Worm (Caenorhabditis elegans) whole organism, L1 larva: ENCODE measurements around the gene C40C9.4.

ENCODE experiments used
- C16A3.4 ChIP-seq: fragments of 150-350 bp; optimal IDR thresholded peaks from 2 replicates; lab custom pipeline; 2014; ENCODE audit warnings: missing biosample characterization, missing genetic modification characterization
- C34B4.2 ChIP-seq: sonication (generic microtip); optimal IDR thresholded peaks from 2 replicates; lab custom pipeline; 2017; ENCODE audit warnings: mild to moderate bottlenecking, missing genetic modification characterization, missing compliant biosample characterization
- F16B12.6 ChIP-seq: fragments of 150-350 bp; optimal IDR thresholded peaks from 2 replicates; lab custom pipeline; 2014; ENCODE audit warnings: missing biosample characterization, missing genetic modification characterization
- Y116A8C.19 ChIP-seq: sonication (generic microtip); optimal IDR thresholded peaks from 2 replicates; lab custom pipeline; 2016; ENCODE audit warnings: missing compliant biosample characterization, missing genetic modification characterization, borderline replicate concordance
- alr-1 ChIP-seq: fragments of 200-800 bp; sonication (Bioruptor generic); optimal IDR thresholded peaks from 2 replicates; lab custom pipeline; 2018; ENCODE audit warnings: borderline replicate concordance, mild to moderate bottlenecking, missing genetic modification characterization, missing compliant biosample characterization
- aly-2 ChIP-seq: fragments of 150-350 bp; optimal IDR thresholded peaks from 2 replicates; lab custom pipeline; 2014; ENCODE audit warnings: missing biosample characterization, missing genetic modification characterization
- ama-1 ChIP-seq: fragments of 150-350 bp; optimal IDR thresholded peaks from 2 replicates; lab custom pipeline; 2014
- ceh-90 ChIP-seq: sonication (generic microtip); optimal IDR thresholded peaks from 2 replicates; lab custom pipeline; 2016; ENCODE audit warnings: missing genetic modification characterization, missing compliant biosample characterization
- dsc-1 ChIP-seq: sonication (generic microtip); optimal IDR thresholded peaks from 2 replicates; lab custom pipeline; 2016; ENCODE audit warnings: mild to moderate bottlenecking, missing genetic modification characterization, missing compliant biosample characterization
- efl-1 ChIP-seq, 4 experiments: fragments of 150-350 bp; optimal IDR thresholded peaks in 3 of 4; peaks in 1 of 4; 1 replicate in 1 of 4; 2 replicates in 3 of 4; lab custom pipeline; 2014; ENCODE audit warnings: missing biosample characterization in 2 of 4, missing genetic modification characterization in 2 of 4, missing genetic modification reagents in 2 of 4
- efl-3 ChIP-seq: fragments of 200-800 bp; sonication (Bioruptor generic); optimal IDR thresholded peaks from 2 replicates; lab custom pipeline; 2018; ENCODE audit warnings: mild to moderate bottlenecking, missing genetic modification characterization, missing compliant biosample characterization
- elt-2 ChIP-seq: sonication (generic microtip); optimal IDR thresholded peaks from 2 replicates; lab custom pipeline; 2016; ENCODE audit warnings: missing genetic modification characterization, mild to moderate bottlenecking, inconsistent platforms, missing compliant biosample characterization, missing genetic modification reagents
- elt-3 ChIP-seq, 6 experiments: fragments of 150-350 bp in 1 of 6; sonication (generic microtip); optimal IDR thresholded peaks; 2 replicates each; lab custom pipeline; 2017 to 2018; ENCODE audit warnings: missing biosample characterization in 6 of 6, missing genetic modification characterization in 6 of 6, inconsistent platforms in 1 of 6
- fkh-8 ChIP-seq: sonication (generic microtip); optimal IDR thresholded peaks from 2 replicates; lab custom pipeline; 2016; ENCODE audit warnings: mild to moderate bottlenecking, missing genetic modification characterization, missing compliant biosample characterization
- hpl-2 ChIP-seq: fragments of 150-350 bp; optimal IDR thresholded peaks from 2 replicates; lab custom pipeline; 2014; ENCODE audit warnings: missing biosample characterization, missing genetic modification reagents, missing genetic modification characterization
- isw-1 ChIP-seq: fragments of 200-800 bp; sonication (Bioruptor generic); IDR thresholded peaks from 2 replicates; pipeline ENCODE4 v1.3.6; 2022; ENCODE audit warnings: missing genetic modification characterization, missing compliant biosample characterization
- jun-1 ChIP-seq: fragments of 150-350 bp; optimal IDR thresholded peaks from 2 replicates; lab custom pipeline; 2014; ENCODE audit warnings: missing biosample characterization, missing genetic modification reagents, missing genetic modification characterization
- lin-13 ChIP-seq: fragments of 150-350 bp; optimal IDR thresholded peaks from 2 replicates; lab custom pipeline; 2014; ENCODE audit warnings: missing biosample characterization, missing genetic modification reagents, missing genetic modification characterization
- lin-14 ChIP-seq: fragments of 200-800 bp; sonication (Bioruptor generic); optimal IDR thresholded peaks from 2 replicates; lab custom pipeline; 2018; ENCODE audit warnings: mild to moderate bottlenecking, missing genetic modification characterization, moderate library complexity, missing compliant biosample characterization
- lin-35 ChIP-seq, 2 experiments: fragments of 150-350 bp; optimal IDR thresholded peaks; 2 replicates each; lab custom pipeline; 2014; ENCODE audit warnings: missing biosample characterization in 2 of 2, missing genetic modification characterization in 2 of 2, missing genetic modification reagents in 2 of 2
- lir-3 ChIP-seq: sonication (generic microtip); optimal IDR thresholded peaks from 2 replicates; lab custom pipeline; 2016; ENCODE audit warnings: mild to moderate bottlenecking, missing genetic modification characterization, moderate library complexity, missing compliant biosample characterization; ENCODE audit not compliant: poor library complexity
- mab-9 ChIP-seq: fragments of 200-800 bp; sonication (Bioruptor generic); IDR thresholded peaks from 2 replicates; pipeline ENCODE4 v1.3.6; 2022; ENCODE audit warnings: missing genetic modification reagents, missing genetic modification characterization, missing compliant biosample characterization
- mdl-1 ChIP-seq, 2 experiments: fragments of 150-350 bp; optimal IDR thresholded peaks; 2 replicates each; lab custom pipeline; 2014 to 2017; ENCODE audit warnings: missing biosample characterization in 2 of 2, missing genetic modification characterization in 2 of 2, inconsistent platforms in 1 of 2
- mep-1 ChIP-seq: fragments of 150-350 bp; optimal IDR thresholded peaks from 2 replicates; lab custom pipeline; 2014; ENCODE audit warnings: missing biosample characterization, missing genetic modification characterization
- nhr-11 ChIP-seq: fragments of 150-350 bp; optimal IDR thresholded peaks from 2 replicates; lab custom pipeline; 2014; ENCODE audit warnings: missing biosample characterization, missing genetic modification characterization
- nhr-20 ChIP-seq: sonication (generic microtip); optimal IDR thresholded peaks from 2 replicates; lab custom pipeline; 2016; ENCODE audit warnings: mild to moderate bottlenecking, missing genetic modification characterization, missing compliant biosample characterization
- nhr-237 ChIP-seq: fragments of 150-350 bp; optimal IDR thresholded peaks from 2 replicates; lab custom pipeline; 2014; ENCODE audit warnings: missing biosample characterization, missing genetic modification characterization
- nhr-47 ChIP-seq: sonication (generic microtip); optimal IDR thresholded peaks from 2 replicates; lab custom pipeline; 2016; ENCODE audit warnings: mild to moderate bottlenecking, missing genetic modification characterization, moderate library complexity, missing compliant biosample characterization
- nhr-71 ChIP-seq: sonication (generic microtip); optimal IDR thresholded peaks from 2 replicates; lab custom pipeline; 2016; ENCODE audit warnings: mild to moderate bottlenecking, missing genetic modification characterization, moderate library complexity, missing compliant biosample characterization
- nhr-76 ChIP-seq: sonication (generic microtip); optimal IDR thresholded peaks from 2 replicates; lab custom pipeline; 2017; ENCODE audit warnings: missing biosample characterization, missing genetic modification characterization
- nhr-90 ChIP-seq: sonication (generic microtip); optimal IDR thresholded peaks from 2 replicates; lab custom pipeline; 2016; ENCODE audit warnings: mild to moderate bottlenecking, missing genetic modification characterization, missing compliant biosample characterization; ENCODE audit not compliant: poor library complexity
- pag-3 ChIP-seq: sonication (generic microtip); optimal IDR thresholded peaks from 2 replicates; lab custom pipeline; 2017; ENCODE audit warnings: missing genetic modification characterization, mild to moderate bottlenecking, missing compliant biosample characterization, antibody characterized with exemption, borderline replicate concordance; ENCODE audit not compliant: insufficient read depth
- rnt-1 ChIP-seq: sonication (generic microtip); optimal IDR thresholded peaks from 2 replicates; lab custom pipeline; 2016; ENCODE audit warnings: mild to moderate bottlenecking, missing genetic modification characterization, moderate library complexity, missing compliant biosample characterization
- skn-1 ChIP-seq: fragments of 150-350 bp; optimal IDR thresholded peaks from 2 replicates; lab custom pipeline; 2014; ENCODE audit warnings: missing biosample characterization, missing genetic modification characterization
- snu-23 ChIP-seq: sonication (generic microtip); optimal IDR thresholded peaks from 2 replicates; lab custom pipeline; 2016; ENCODE audit warnings: missing genetic modification characterization, missing compliant biosample characterization
- unc-86 ChIP-seq: sonication (generic microtip); optimal IDR thresholded peaks from 2 replicates; lab custom pipeline; 2016; ENCODE audit warnings: missing genetic modification characterization, missing compliant biosample characterization
- unc-98 ChIP-seq: fragments of 200-800 bp; sonication (Bioruptor generic); IDR thresholded peaks from 2 replicates; pipeline ENCODE4 v1.3.6; 2022; ENCODE audit warnings: missing genetic modification characterization, missing compliant biosample characterization
- xbp-1 ChIP-seq: sonication (generic microtip); optimal IDR thresholded peaks from 2 replicates; lab custom pipeline; 2016; ENCODE audit warnings: missing genetic modification characterization, missing compliant biosample characterization
- zag-1 ChIP-seq: fragments of 150-350 bp; optimal IDR thresholded peaks from 2 replicates; lab custom pipeline; 2014; ENCODE audit warnings: missing biosample characterization, missing genetic modification characterization
- ztf-11 ChIP-seq, 2 experiments: sonication (generic microtip); optimal IDR thresholded peaks; 2 replicates each; lab custom pipeline; 2016 to 2017; ENCODE audit warnings: missing genetic modification characterization in 2 of 2, missing biosample characterization in 1 of 2, missing compliant biosample characterization in 1 of 2
- ztf-4 ChIP-seq: fragments of 150-350 bp; optimal IDR thresholded peaks from 2 replicates; lab custom pipeline; 2014; ENCODE audit warnings: missing biosample characterization, missing genetic modification characterization

C40C9.4 gene

DNA sequence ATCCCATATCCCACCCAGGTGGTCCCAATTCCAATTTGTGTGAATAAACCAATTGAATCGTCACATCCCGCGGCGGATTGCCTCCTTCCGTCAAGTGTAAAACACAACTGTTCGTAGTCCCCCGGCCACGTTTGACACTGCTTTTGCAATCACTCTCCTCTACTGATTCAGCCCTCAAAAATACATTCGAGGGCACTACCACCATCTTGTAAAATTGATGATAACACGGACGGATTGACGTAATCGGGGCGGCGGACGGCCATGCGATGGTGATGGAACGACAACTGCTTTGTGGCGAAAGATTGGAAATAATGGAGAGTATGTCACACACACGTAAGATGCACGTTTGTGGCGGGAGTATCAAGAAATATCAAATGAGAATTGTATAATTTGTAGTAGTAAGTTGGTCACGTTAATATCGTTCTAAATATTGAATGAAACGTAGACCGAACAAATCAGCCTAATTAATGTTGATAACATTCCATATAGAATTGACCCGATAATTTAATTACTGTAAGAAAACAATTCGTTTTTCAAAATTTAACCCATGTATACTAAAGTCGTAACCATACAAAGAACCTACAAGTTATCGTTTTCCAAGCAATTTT, 12.4 kb upstream of the C40C9.4 start (continued):
- TF ChIP-seq lir-3 (no peak), skn-1 (peak; percentile 3)

DNA sequence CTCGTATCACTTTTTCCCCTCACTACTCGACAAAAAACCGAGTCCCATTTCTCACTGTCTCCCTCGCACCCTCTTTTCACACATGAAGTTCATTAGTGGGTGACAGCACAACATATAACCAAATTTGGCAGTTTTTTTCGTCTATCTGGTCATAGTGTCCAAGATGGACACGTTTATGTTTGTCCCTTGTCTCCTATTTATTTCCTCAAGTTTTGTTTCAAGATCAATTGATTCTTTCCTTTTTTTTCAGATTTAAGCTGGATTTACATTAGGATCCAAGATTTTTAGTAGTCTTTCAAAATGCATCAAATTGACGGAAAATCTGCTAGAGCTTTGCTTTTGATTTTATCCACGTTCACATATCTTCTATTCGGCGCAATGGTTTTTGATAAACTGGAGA, 11.3 kb upstream of the C40C9.4 start, which contains the start of gene twk-20:
TSS of gene twk-20 (plus strand) at position 301 of the 400 bp plus-strand sequence.
- TF ChIP-seq nhr-11 = no peak
- peak; percentile 39 for TF ChIP-seq lin-14
- TF ChIP-seq unc-86 (tag; lab: Kevin White, UChicago) = no peak
- TF ChIP-seq lin-35 (GFP tag; optimal IDR thresholded peaks at IDR 0.05; lab: Kevin White, UChicago) = no peak
- no peak for TF ChIP-seq skn-1

DNA sequence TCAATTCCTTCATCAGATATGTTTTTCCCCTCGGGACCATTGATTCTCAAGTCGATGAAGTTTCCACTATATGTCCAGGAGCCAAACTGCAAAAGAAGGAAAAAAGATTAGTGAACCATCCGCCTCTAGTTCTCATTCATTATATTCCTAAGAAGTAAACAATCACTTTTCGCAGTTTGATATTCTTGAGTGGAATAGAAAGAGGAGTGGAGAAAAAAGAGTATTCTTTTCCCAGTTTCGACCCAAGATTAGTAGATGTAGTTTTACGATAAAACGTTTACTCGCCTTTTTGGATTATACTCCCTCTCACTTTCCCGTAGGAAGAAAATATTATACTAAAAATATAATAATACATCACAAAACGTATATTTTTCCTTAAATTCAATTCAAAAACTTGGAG, 6.0 kb upstream of the C40C9.4 start:
- TF ChIP-seq lin-14 (peak; percentile 16), efl-3 (GFP tag; lab: Kevin White, UChicago) (no peak)

DNA sequence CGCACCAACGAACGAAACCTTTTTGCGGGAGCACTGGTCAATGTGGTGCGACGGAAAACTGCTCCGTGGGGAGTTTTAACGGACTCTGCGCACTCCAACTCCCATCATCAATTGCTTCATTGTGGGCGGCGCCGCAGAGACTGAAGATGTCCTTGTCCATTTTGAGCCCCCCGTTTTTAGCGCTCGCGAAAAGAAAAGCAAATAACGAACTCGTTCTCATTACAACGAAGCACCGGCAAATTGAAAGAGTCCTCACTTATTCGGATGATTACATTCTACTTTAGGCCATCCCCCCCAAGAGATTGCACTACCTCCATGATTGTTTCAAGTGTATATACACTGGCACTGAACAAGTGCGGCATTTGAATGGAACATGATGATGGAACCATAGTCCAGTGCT, 4.1 kb upstream of the C40C9.4 start, which contains the start of gene acr-9:
TSS of gene acr-9 (minus strand) at position 101 of the 400 bp plus-strand sequence.
- TF ChIP-seq mep-1 (no peak), nhr-71 (tag; lab: Kevin White, UChicago) (no peak), lin-13 (no peak), xbp-1 (no peak), jun-1 (tag; lab: Kevin White, UChicago) (no peak), hpl-2 (GFP tag; lab: Kevin White, UChicago) (no peak), elt-2 (tag; lab: Kevin White, UChicago) (no peak), efl-1 (optimal IDR thresholded peaks at IDR 0.05; lab: Kevin White, UChicago) (no peak), efl-1 (GFP tag; optimal IDR thresholded peaks at IDR 0.05 in 1 of 2; lab: Kevin White, UChicago) (no peak), F16B12.6 (tag; lab: Kevin White, UChicago) (no peak), fkh-8 (no peak), ceh-90 (no peak), zag-1 (tag; lab: Kevin White, UChicago) (no peak), elt-3 (tag; optimal IDR thresholded peaks at IDR 0.05; lab: Kevin White, UChicago) (no peak), nhr-20 (tag; lab: Kevin White, UChicago) (no peak), Y116A8C.19 (tag; lab: Kevin White, UChicago) (no peak)

DNA sequence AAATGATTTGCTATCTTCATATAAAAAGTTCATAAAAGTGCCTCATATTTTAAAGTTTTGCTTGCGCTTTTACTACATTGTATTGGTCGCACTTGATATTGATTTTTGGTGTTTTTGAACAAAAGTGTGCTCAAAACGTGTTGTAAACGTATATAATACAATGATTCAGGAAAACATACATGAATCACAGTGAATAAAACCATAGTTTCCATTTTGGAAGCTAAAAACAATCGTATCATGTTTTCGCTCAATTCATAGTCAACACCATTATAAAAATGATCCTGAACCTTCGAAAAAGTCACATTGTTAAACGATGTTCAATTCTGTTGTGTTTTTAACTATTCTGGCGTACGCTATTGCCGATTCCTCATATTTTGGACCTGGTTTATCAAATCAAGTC, 3.6 kb upstream of the C40C9.4 start, which contains the start of gene C40C9.3:
TSS of gene C40C9.3 (plus strand) at position 301 of the 400 bp plus-strand sequence.
- TF ChIP-seq ztf-11 (tag; optimal IDR thresholded peaks at IDR 0.05; lab: Kevin White, UChicago) (no peak), lin-14 (no peak), aly-2 (tag; lab: Kevin White, UChicago) (no peak), mep-1 (no peak), zag-1 (tag; lab: Kevin White, UChicago) (no peak)

DNA sequence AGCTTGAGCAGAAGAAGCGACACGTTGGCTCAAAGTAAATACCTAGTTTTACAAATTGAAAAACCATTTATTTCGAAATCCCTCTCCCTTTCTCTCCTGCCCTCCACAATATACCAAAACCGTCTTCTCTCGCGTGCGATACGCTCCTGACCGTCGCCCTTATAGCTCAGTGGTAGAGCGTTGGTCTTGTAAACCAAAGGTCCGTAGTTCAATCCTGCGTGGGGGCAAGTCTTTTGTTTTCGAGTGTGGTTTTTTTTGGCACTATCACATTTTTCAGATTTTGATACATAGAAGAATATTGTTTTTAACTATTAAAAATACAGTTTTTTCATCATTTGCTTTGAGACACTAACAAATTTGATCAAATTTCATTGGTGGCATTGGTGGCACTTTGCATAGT, 2.7 kb downstream of the C40C9.4 start:
- no peak for TF ChIP-seq xbp-1
- TF ChIP-seq rnt-1 (tag; lab: Kevin White, UChicago) = no peak
- no peak for TF ChIP-seq dsc-1 (tag; lab: Kevin White, UChicago)
- no peak for TF ChIP-seq ama-1 (lab: Kevin White, UChicago)
- TF ChIP-seq C34B4.2 = no peak
- TF ChIP-seq snu-23 (GFP tag; lab: Kevin White, UChicago) = peak; percentile 43
- no peak for TF ChIP-seq nhr-76 (tag; lab: Kevin White, UChicago)
- no peak for TF ChIP-seq mdl-1 (tag; optimal IDR thresholded peaks at IDR 0.05; lab: Kevin White, UChicago)
- peak; percentile 18 for TF ChIP-seq nhr-47 (tag; lab: Kevin White, UChicago)
- no peak for TF ChIP-seq ztf-11 (tag; optimal IDR thresholded peaks at IDR 0.05; lab: Kevin White, UChicago)
- TF ChIP-seq elt-3 (tag; optimal IDR thresholded peaks at IDR 0.05; lab: Kevin White, UChicago) = peak in 1 of 6 experiments; percentile 12
- TF ChIP-seq nhr-90 (tag; lab: Kevin White, UChicago) = peak; percentile 23
- no peak for TF ChIP-seq C16A3.4
- TF ChIP-seq unc-98 (GFP tag; lab: Robert Waterston, UW) = no peak
- TF ChIP-seq pag-3 (tag; lab: Kevin White, UChicago) = no peak
- no peak for TF ChIP-seq isw-1 (GFP tag; lab: Robert Waterston, UW)
- no peak for TF ChIP-seq alr-1
- TF ChIP-seq mab-9 (GFP tag; lab: Robert Waterston, UW) = no peak
- no peak for TF ChIP-seq nhr-237 (tag; lab: Kevin White, UChicago)
- TF ChIP-seq ztf-4 (tag; lab: Kevin White, UChicago) = no peak
- peak; percentile 28 for TF ChIP-seq nhr-20 (tag; lab: Kevin White, UChicago)
- peak; percentile 16 for TF ChIP-seq mep-1
- TF ChIP-seq lin-35 (GFP tag; optimal IDR thresholded peaks at IDR 0.05; lab: Kevin White, UChicago) = peak in 1 of 2 experiments; percentile 23
